Worm (Caenorhabditis elegans) whole organism, midembryonic: ENCODE measurements around the gene mig-15.

Experiments used
- T22C8.4 ChIP-seq: fragments of 200-800 bp; sonication (Bioruptor generic); IDR thresholded peaks from 2 replicates; pipeline ENCODE4 v1.3.6; 2022; ENCODE audit warnings: missing genetic modification characterization, missing compliant biosample characterization
- cog-1 ChIP-seq: sonication (generic microtip); optimal IDR thresholded peaks from 2 replicates; lab custom pipeline; 2016; ENCODE audit warnings: missing genetic modification characterization, missing compliant biosample characterization
- med-1 ChIP-seq: sonication (generic microtip); optimal IDR thresholded peaks from 2 replicates; lab custom pipeline; 2017; ENCODE audit warnings: missing genetic modification characterization, mild to moderate bottlenecking, missing compliant biosample characterization, antibody characterized with exemption, missing genetic modification reagents; ENCODE audit not compliant: insufficient read depth
- ref-1 ChIP-seq: fragments of 200-800 bp; sonication (Bioruptor generic); conservative IDR thresholded peaks from 2 replicates; pipeline ENCODE4 v1.3.6; 2022; ENCODE audit warnings: missing genetic modification reagents, missing genetic modification characterization, missing compliant biosample characterization

DNA sequence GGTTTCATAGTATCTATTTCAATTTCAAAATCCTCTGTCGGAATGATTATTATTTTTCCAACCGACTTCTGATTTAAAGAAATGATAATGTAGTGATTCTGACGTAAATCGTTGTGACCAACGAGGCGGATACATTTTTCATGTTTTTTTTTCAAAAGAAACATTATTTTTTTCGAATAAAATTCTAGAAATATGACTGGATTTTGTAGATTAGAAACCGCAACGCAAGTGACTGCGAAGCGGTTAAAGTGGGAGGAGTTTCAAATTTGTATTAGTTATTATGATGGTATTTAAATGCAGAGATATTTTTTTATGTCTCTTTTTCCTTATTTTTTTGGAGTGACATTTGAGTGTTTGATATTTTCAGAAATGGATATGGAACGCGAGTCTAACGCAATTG is 18.5 kb upstream of the mig-15 start, which contains the start of gene C39B10.5:
- TF ChIP-seq med-1 (no peak), T22C8.4 (GFP tag; lab: Robert Waterston, UW) (no peak), cog-1 (tag; lab: Kevin White, UChicago) (no peak), ref-1 (no peak)
